Fruit fly (Drosophila melanogaster) S2 (cell line): Measurements from ENCODE around the gene CG13309.

Experiments
- CG8478 ChIP-seq: fragments of >200 bp; optimal IDR thresholded peaks from 2 replicates; lab custom pipeline; 2018
- CTCF ChIP-seq, 2 experiments: fragments of >200 bp; optimal IDR thresholded peaks; 2 replicates each; lab custom pipeline; 2018

- TF ChIP-seq CG8478 (lab: Kevin White, UChicago) = no peak
- no peak for TF ChIP-seq CTCF (optimal IDR thresholded peaks at IDR 0.05; lab: Kevin White, UChicago)
These were observed 8.1 kb upstream of the CG13309 start, which contains the start of the genes CG13311 and CG34426 for dm6 chr3L:8802064-8802463.
